Fruit fly (Drosophila melanogaster): ENCODE results near the gene CG2100.

Gene CG2100

dm6 chr3R:5705469-5706067, 30.6 kb downstream of the CG2100 start (continued):
- TF ChIP-seq sr (GFP tag; IDR thresholded peaks at IDR 0.05) (no peak), Nf-YA (GFP tag; IDR thresholded peaks at IDR 0.05) (peak; percentile 30; the same call in 1 of the 2 replicates), wdn (GFP tag; IDR thresholded peaks at IDR 0.05) (no peak), CG11456 (GFP tag; IDR thresholded peaks at IDR 0.05) (no peak), shn (GFP tag; optimal IDR thresholded peaks at IDR 0.05) (peak; percentile 11), CG10979 (tag; optimal IDR thresholded peaks at IDR 0.05) (peak; percentile 80), Meics (GFP tag; optimal IDR thresholded peaks at IDR 0.05) (peak; percentile 68), CG5245 (GFP tag; optimal IDR thresholded peaks at IDR 0.05) (no peak), sim (GFP tag; IDR thresholded peaks at IDR 0.05) (no peak), lmd (GFP tag; IDR thresholded peaks at IDR 0.05) (peak; percentile 73), sisA (GFP tag; IDR thresholded peaks at IDR 0.05) (peak; percentile 39; the same call in 1 of the 2 replicates), toy (GFP tag; IDR thresholded peaks at IDR 0.05) (no peak), CG9817 (tag; optimal IDR thresholded peaks at IDR 0.05) (peak; percentile 57), CG31224 (GFP tag; IDR thresholded peaks at IDR 0.05) (no peak), Gsc (GFP tag; IDR thresholded peaks at IDR 0.05) (no peak), crol (GFP tag; IDR thresholded peaks at IDR 0.05) (no peak), lov (optimal IDR thresholded peaks at IDR 0.05) (no peak), lov (GFP tag; IDR thresholded peaks at IDR 0.05) (no peak), Sin3A (optimal IDR thresholded peaks at IDR 0.05) (no peak), CG18619 (GFP tag; optimal IDR thresholded peaks at IDR 0.05) (peak; percentile 59), Six4 (GFP tag; optimal IDR thresholded peaks at IDR 0.05) (peak; percentile 42), CG12299 (tag; optimal IDR thresholded peaks at IDR 0.05) (peak; percentile 44), CG1603 (tag; optimal IDR thresholded peaks at IDR 0.05) (no peak), Atf6 (GFP tag; IDR thresholded peaks at IDR 0.05) (peak; percentile 55; the same call in 1 of the 2 replicates), ftz-f1 (GFP tag; optimal IDR thresholded peaks at IDR 0.05) (no peak), CG14667 (GFP tag; IDR thresholded peaks at IDR 0.05) (no peak), NK7.1 (GFP tag; optimal IDR thresholded peaks at IDR 0.05) (no peak), br (optimal IDR thresholded peaks at IDR 0.05) (no peak), pum (GFP tag; optimal IDR thresholded peaks at IDR 0.05) (peak; percentile 2), MESR4 (GFP tag; optimal IDR thresholded peaks at IDR 0.05) (no peak), sc (optimal IDR thresholded peaks at IDR 0.05) (no peak), sc (GFP tag; optimal IDR thresholded peaks at IDR 0.05) (peak; percentile 46), Dfd (GFP tag; optimal IDR thresholded peaks at IDR 0.05) (no peak), CG10462 (GFP tag; optimal IDR thresholded peaks at IDR 0.05) (no peak), Dref (GFP tag; IDR thresholded peaks at IDR 0.05) (no peak), CG7556 (GFP tag; optimal IDR thresholded peaks at IDR 0.05) (peak; percentile 76), nerfin-1 (tag; optimal IDR thresholded peaks at IDR 0.05) (peak; percentile 63), CG6683 (GFP tag; optimal IDR thresholded peaks at IDR 0.05) (no peak), HHEX (GFP tag; optimal IDR thresholded peaks at IDR 0.05) (peak; percentile 58), Ada2b (GFP tag; IDR thresholded peaks at IDR 0.05) (0 out of 2 replicates have a peak, but pooled peaks have one; percentile 9), CG9215 (GFP tag; IDR thresholded peaks at IDR 0.05) (peak; percentile 35; the same call in 1 of the 2 replicates), CG11696 (GFP tag; IDR thresholded peaks at IDR 0.05) (peak; percentile 81), Doc2 (GFP tag; IDR thresholded peaks at IDR 0.05) (no peak), Atf3 (GFP tag; optimal IDR thresholded peaks at IDR 0.05) (no peak), da (GFP tag; optimal IDR thresholded peaks at IDR 0.05) (no peak), CG4730 (GFP tag; IDR thresholded peaks at IDR 0.05) (no peak), slp2 (GFP tag; optimal IDR thresholded peaks at IDR 0.05) (peak; percentile 8), CG31365 (tag; optimal IDR thresholded peaks at IDR 0.05) (no peak), Rx (GFP tag; IDR thresholded peaks at IDR 0.05) (0 out of 2 replicates have a peak, but pooled peaks have one; percentile 12), Hr78 (GFP tag; optimal IDR thresholded peaks at IDR 0.05) (no peak), CG9609 (GFP tag; optimal IDR thresholded peaks at IDR 0.05) (peak; percentile 1), Spps (tag; optimal IDR thresholded peaks at IDR 0.05) (peak; percentile 49), pnt (GFP tag; optimal IDR thresholded peaks at IDR 0.05) (no peak)

Data from whole organism, embryonic.